Worm (Caenorhabditis elegans) whole organism, L3 larva: ENCODE data around the gene chil-5.

ENCODE experiments used
- nhr-23 ChIP-seq: fragments of 150-350 bp; optimal IDR thresholded peaks from 2 replicates; lab custom pipeline; 2014; ENCODE audit warnings: missing biosample characterization, missing genetic modification reagents, missing genetic modification characterization
- ztf-11 ChIP-seq: fragments of 150-350 bp; optimal IDR thresholded peaks from 2 replicates; lab custom pipeline; 2014; ENCODE audit warnings: missing biosample characterization, missing genetic modification characterization

- TF ChIP-seq ztf-11 (tag; lab: Kevin White, UChicago) (no peak), nhr-23 (no peak)
These were observed 10.0 kb downstream of the chil-5 start, which contains the start of gene old-2 for ce11 chrII:9849497-9849896.
